Fruit fly (Drosophila melanogaster) whole organism, adult: Measurements from ENCODE around the gene Dus1.

Experiments used
- CG14711 ChIP-seq: fragments of 200-800 bp; sonication (Bioruptor generic); optimal IDR thresholded peaks from 2 replicates; lab custom pipeline; 2018; ENCODE audit warnings: missing biosample characterization, mild to moderate bottlenecking, missing genetic modification characterization, moderate library complexity
- CG5204 ChIP-seq: fragments of 200-800 bp; sonication (Bioruptor generic); optimal IDR thresholded peaks from 2 replicates; lab custom pipeline; 2016; ENCODE audit warnings: missing biosample characterization, missing genetic modification characterization
- Clk ChIP-seq: fragments of 200-800 bp; sonication (Bioruptor generic); optimal IDR thresholded peaks from 2 replicates; lab custom pipeline; 2017; ENCODE audit warnings: missing biosample characterization, missing genetic modification characterization
- Hr96 ChIP-seq: fragments of 200-800 bp; sonication (Bioruptor generic); optimal IDR thresholded peaks from 2 replicates; lab custom pipeline; 2016; ENCODE audit warnings: missing biosample characterization, missing genetic modification characterization
- cnc ChIP-seq, 2 experiments: fragments of >200 bp; optimal IDR thresholded peaks; 2 replicates each; lab custom pipeline; 2017
- pad ChIP-seq: fragments of 200-800 bp; sonication (Bioruptor generic); optimal IDR thresholded peaks from 3 replicates; lab custom pipeline; 2017; ENCODE audit warnings: missing biosample characterization, missing genetic modification characterization, mild to moderate bottlenecking, moderate library complexity, missing genetic modification reagents
- tj ChIP-seq: fragments of 200-800 bp; sonication (Bioruptor generic); optimal IDR thresholded peaks from 3 replicates; lab custom pipeline; 2017; ENCODE audit warnings: missing biosample characterization, mild to moderate bottlenecking, missing genetic modification characterization, moderate library complexity

DNA sequence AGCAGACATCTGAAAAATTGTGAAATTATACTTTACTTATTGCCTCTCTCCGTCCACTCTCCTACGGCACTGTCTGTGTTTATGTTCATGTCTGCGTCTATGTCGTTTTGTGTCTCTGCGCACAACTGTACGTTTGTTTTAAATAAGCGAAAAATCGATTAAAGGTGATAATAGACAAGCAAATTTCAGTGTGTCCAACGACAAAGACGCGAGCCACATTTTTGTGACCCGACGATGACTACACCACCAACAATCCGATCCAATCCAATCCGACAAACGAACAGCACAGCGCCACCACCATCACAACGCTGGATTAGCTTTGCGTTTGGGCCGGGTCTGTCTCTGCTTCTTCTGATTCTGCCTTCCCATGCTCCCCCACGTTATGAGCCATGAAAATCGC, 27.0 kb downstream of the Dus1 start:
- TF ChIP-seq CG14711 (tag; lab: Kevin White, UChicago) (no peak), Clk (GFP tag; lab: Kevin White, UChicago) (no peak), cnc (optimal IDR thresholded peaks at IDR 0.05; lab: Kevin White, UChicago) (no peak), pad (GFP tag; lab: Kevin White, UChicago) (no peak), CG5204 (GFP tag; lab: Kevin White, UChicago) (no peak), tj (GFP tag; lab: Kevin White, UChicago) (no peak), Hr96 (GFP tag; lab: Kevin White, UChicago) (no peak)
